Fruit fly (Drosophila melanogaster): Measurements from ENCODE around the gene Manf.
A peak's percentile ranks its signal among the peaks of the same experiment; 100 is the strongest.

The Manf gene

dm6 chr3R:16351044-16351443 is 1.8 kb downstream of the Manf start (continued):
- TF ChIP-seq CG12942 (GFP tag; optimal IDR thresholded peaks at IDR 0.05) (no peak), h (optimal IDR thresholded peaks at IDR 0.05) (no peak), zfh2 (GFP tag; optimal IDR thresholded peaks at IDR 0.05) (no peak), luna (GFP tag; optimal IDR thresholded peaks at IDR 0.05) (no peak), CG10979 (tag; optimal IDR thresholded peaks at IDR 0.05) (no peak), tin (GFP tag; optimal IDR thresholded peaks at IDR 0.05) (no peak), vvl (GFP tag; IDR thresholded peaks at IDR 0.05) (peak; percentile 41; the same call in 1 of the 2 replicates), ci (GFP tag; IDR thresholded peaks at IDR 0.05) (no peak), CG1529 (GFP tag; optimal IDR thresholded peaks at IDR 0.05) (no peak), Optix (GFP tag; IDR thresholded peaks at IDR 0.05) (no peak), ham (GFP tag; IDR thresholded peaks at IDR 0.05) (no peak), CG6791 (GFP tag; IDR thresholded peaks at IDR 0.05; ENCODE audit: partially characterized antibody) (peak; percentile 73), CG11093 (GFP tag; IDR thresholded peaks at IDR 0.05) (no peak), schlank (tag; optimal IDR thresholded peaks at IDR 0.05) (no peak), CG8765 (GFP tag; IDR thresholded peaks at IDR 0.05) (no peak), jumu (GFP tag; optimal IDR thresholded peaks at IDR 0.05) (no peak), lmd (GFP tag; IDR thresholded peaks at IDR 0.05) (no peak), exex (tag; optimal IDR thresholded peaks at IDR 0.05) (no peak), CG31441 (GFP tag; IDR thresholded peaks at IDR 0.05) (no peak), seq (GFP tag; IDR thresholded peaks at IDR 0.05) (no peak), tx (GFP tag; optimal IDR thresholded peaks at IDR 0.05) (no peak), CG9437 (GFP tag; optimal IDR thresholded peaks at IDR 0.05) (no peak), stwl (tag; optimal IDR thresholded peaks at IDR 0.05) (peak; percentile 37), Poxn (GFP tag; IDR thresholded peaks at IDR 0.05) (no peak), Dbx (GFP tag; IDR thresholded peaks at IDR 0.05) (no peak), Nf-YA (GFP tag; IDR thresholded peaks at IDR 0.05) (no peak), CG10366 (GFP tag; IDR thresholded peaks at IDR 0.05) (no peak), Opbp (GFP tag; IDR thresholded peaks at IDR 0.05; ENCODE audit: partially characterized antibody) (peak; percentile 58; the same call in 2 of the 3 replicates), CG17612 (GFP tag; IDR thresholded peaks at IDR 0.05) (no peak), Rx (GFP tag; IDR thresholded peaks at IDR 0.05) (no peak), CG7987 (GFP tag; optimal IDR thresholded peaks at IDR 0.05) (peak; percentile 11), Dip2 (GFP tag; IDR thresholded peaks at IDR 0.05) (no peak), Hmr (GFP tag; optimal IDR thresholded peaks at IDR 0.05) (no peak), GATAe (GFP tag; conservative IDR thresholded peaks at IDR 0.05) (no peak), CG2199 (GFP tag; IDR thresholded peaks at IDR 0.05) (peak; percentile 95), CG31388 (GFP tag; optimal IDR thresholded peaks at IDR 0.05) (no peak), CG12299 (tag; optimal IDR thresholded peaks at IDR 0.05) (no peak), CG10462 (GFP tag; optimal IDR thresholded peaks at IDR 0.05) (no peak), sug (tag; optimal IDR thresholded peaks at IDR 0.05) (peak; percentile 20), CG15514 (GFP tag; optimal IDR thresholded peaks at IDR 0.05) (peak; percentile 33), Dp (GFP tag; optimal IDR thresholded peaks at IDR 0.05) (peak; percentile 10), gt (GFP tag; IDR thresholded peaks at IDR 0.05) (no peak), CG14441 (GFP tag; IDR thresholded peaks at IDR 0.05) (no peak), Lhr (GFP tag; optimal IDR thresholded peaks at IDR 0.05) (peak; percentile 24), HmgD (GFP tag; optimal IDR thresholded peaks at IDR 0.05) (peak; percentile 68), CG1647 (GFP tag; optimal IDR thresholded peaks at IDR 0.05) (no peak), pum (GFP tag; optimal IDR thresholded peaks at IDR 0.05) (no peak), Pdp1 (GFP tag; optimal IDR thresholded peaks at IDR 0.05) (peak in 1 of 2 experiments; percentile 58), hbn (GFP tag; IDR thresholded peaks at IDR 0.05; ENCODE audit: partially characterized antibody) (0 out of 2 replicates have a peak, but pooled peaks have one; percentile 3), CG3163 (GFP tag; optimal IDR thresholded peaks at IDR 0.05) (no peak), CG13296 (GFP tag; optimal IDR thresholded peaks at IDR 0.05) (no peak), Dfd (GFP tag; optimal IDR thresholded peaks at IDR 0.05) (no peak), Abd-B (GFP tag; optimal IDR thresholded peaks at IDR 0.05) (no peak)
